Fruit fly (Drosophila melanogaster) whole organism, embryonic: Measurements from ENCODE around the gene CheB38c.

Experiments used
- CG10366 ChIP-seq: fragments of 200-800 bp; sonication (Bioruptor generic); IDR thresholded peaks from 2 replicates; pipeline ENCODE4 v1.3.6; 2022; ENCODE audit warnings: missing biosample characterization, missing genetic modification characterization
- CG11247 ChIP-seq: fragments of 200-800 bp; sonication (Bioruptor generic); IDR thresholded peaks from 2 replicates; pipeline ENCODE4 v1.3.6; 2022; ENCODE audit warnings: missing biosample characterization, missing genetic modification characterization
- CG11456 ChIP-seq: fragments of 200-800 bp; sonication (Bioruptor generic); IDR thresholded peaks from 3 replicates; pipeline ENCODE4 v1.3.6; 2022; ENCODE audit warnings: missing biosample characterization, missing genetic modification characterization
- CG13287 ChIP-seq: fragments of 200-800 bp; sonication (Bioruptor generic); IDR thresholded peaks from 2 replicates; pipeline ENCODE4 v1.3.6; 2022; ENCODE audit warnings: missing biosample characterization, missing genetic modification characterization; ENCODE audit not compliant: partially characterized antibody
- CG14441 ChIP-seq: fragments of 200-800 bp; sonication (Bioruptor generic); IDR thresholded peaks from 2 replicates; pipeline ENCODE4 v1.3.6; 2022; ENCODE audit warnings: missing biosample characterization, missing genetic modification characterization
- CG15479 ChIP-seq: fragments of 200-800 bp; sonication (Bioruptor generic); optimal IDR thresholded peaks from 3 replicates; lab custom pipeline; 2019; ENCODE audit warnings: missing biosample characterization, mild to moderate bottlenecking, missing genetic modification characterization, moderate library complexity
- CG1647 ChIP-seq: fragments of 200-800 bp; sonication (Bioruptor generic); optimal IDR thresholded peaks from 3 replicates; lab custom pipeline; 2016; ENCODE audit warnings: missing biosample characterization, missing genetic modification characterization
- CG16779 ChIP-seq: fragments of 200-800 bp; sonication (Bioruptor generic); IDR thresholded peaks from 2 replicates; pipeline ENCODE4 v1.3.6; 2022; ENCODE audit warnings: missing biosample characterization, missing genetic modification characterization
- CG16813 ChIP-seq: fragments of 200-800 bp; sonication (Bioruptor generic); IDR thresholded peaks from 3 replicates; pipeline ENCODE4 v1.3.6; 2022; ENCODE audit warnings: missing biosample characterization, missing genetic modification characterization; ENCODE audit not compliant: partially characterized antibody
- CG17361 ChIP-seq: fragments of 200-800 bp; sonication (Bioruptor generic); IDR thresholded peaks from 3 replicates; pipeline ENCODE4 v1.3.6; 2022; ENCODE audit warnings: missing biosample characterization, missing genetic modification characterization
- CG17912 ChIP-seq: fragments of 200-800 bp; sonication (Bioruptor generic); optimal IDR thresholded peaks from 2 replicates; lab custom pipeline; 2018; ENCODE audit warnings: missing biosample characterization, mild to moderate bottlenecking, missing genetic modification characterization
- CG18476 ChIP-seq: fragments of 200-800 bp; sonication (Bioruptor generic); optimal IDR thresholded peaks from 2 replicates; lab custom pipeline; 2016; ENCODE audit warnings: missing biosample characterization, mild to moderate bottlenecking, missing genetic modification characterization
- CG2875 ChIP-seq: fragments of 200-800 bp; sonication (Bioruptor generic); optimal IDR thresholded peaks from 2 replicates; lab custom pipeline; 2017; ENCODE audit warnings: missing biosample characterization, mild to moderate bottlenecking, missing genetic modification characterization, missing genetic modification reagents
- CG32532 ChIP-seq: fragments of 200-800 bp; sonication (Bioruptor generic); IDR thresholded peaks from 2 replicates; pipeline ENCODE4 v1.3.6; 2022; ENCODE audit warnings: missing biosample characterization, missing genetic modification characterization
- CG34422 ChIP-seq: fragments of 200-800 bp; sonication (Bioruptor generic); IDR thresholded peaks from 3 replicates; pipeline ENCODE4 v1.3.6; 2022; ENCODE audit warnings: missing biosample characterization, missing genetic modification characterization
- CG3847 ChIP-seq: fragments of 200-800 bp; sonication (Bioruptor generic); IDR thresholded peaks from 2 replicates; pipeline ENCODE4 v1.3.6; 2022; ENCODE audit warnings: missing biosample characterization, missing genetic modification characterization
- CHES-1-like ChIP-seq: fragments of 200-800 bp; sonication (Bioruptor generic); optimal IDR thresholded peaks from 2 replicates; lab custom pipeline; 2016; ENCODE audit warnings: missing biosample characterization, missing genetic modification characterization
- CTCF ChIP-seq: fragments of 200-800 bp; sonication (Bioruptor generic); optimal IDR thresholded peaks from 2 replicates; lab custom pipeline; 2017; ENCODE audit warnings: missing biosample characterization, mild to moderate bottlenecking, missing genetic modification characterization, moderate library complexity
- Dll ChIP-seq: fragments of 200-800 bp; sonication (Bioruptor generic); IDR thresholded peaks from 4 replicates; pipeline ENCODE4 v1.3.6; 2022; ENCODE audit warnings: missing biosample characterization, missing genetic modification characterization; ENCODE audit not compliant: partially characterized antibody
- Ets97D ChIP-seq: fragments of 200-800 bp; sonication (Bioruptor generic); optimal IDR thresholded peaks from 3 replicates; lab custom pipeline; 2016; ENCODE audit warnings: missing biosample characterization, missing genetic modification characterization
- HLH4C ChIP-seq: fragments of 200-800 bp; sonication (Bioruptor generic); IDR thresholded peaks from 3 replicates; pipeline ENCODE4 v1.3.6; 2022; ENCODE audit warnings: missing biosample characterization, missing genetic modification characterization; ENCODE audit not compliant: partially characterized antibody
- HmgD ChIP-seq: fragments of 200-800 bp; sonication (Bioruptor generic); optimal IDR thresholded peaks from 3 replicates; lab custom pipeline; 2016; ENCODE audit warnings: missing biosample characterization, missing genetic modification characterization
- Hr39 ChIP-seq: fragments of >200 bp; optimal IDR thresholded peaks from 2 replicates; lab custom pipeline; 2017
- Meics ChIP-seq: fragments of 200-800 bp; sonication (Bioruptor generic); optimal IDR thresholded peaks from 2 replicates; lab custom pipeline; 2017; ENCODE audit warnings: missing biosample characterization, mild to moderate bottlenecking, missing genetic modification characterization
- NK7.1 ChIP-seq: fragments of 200-800 bp; sonication (Bioruptor generic); optimal IDR thresholded peaks from 3 replicates; lab custom pipeline; 2016; ENCODE audit warnings: missing biosample characterization, missing genetic modification characterization
- PHDP ChIP-seq: fragments of 200-800 bp; sonication (Bioruptor generic); optimal IDR thresholded peaks from 3 replicates; lab custom pipeline; 2018; ENCODE audit warnings: missing biosample characterization, mild to moderate bottlenecking, missing genetic modification characterization, moderate library complexity
- Ravus ChIP-seq: fragments of 200-800 bp; sonication (Bioruptor generic); IDR thresholded peaks from 2 replicates; pipeline ENCODE4 v1.3.6; 2022; ENCODE audit warnings: missing biosample characterization, missing genetic modification characterization
- Rfx ChIP-seq: fragments of 200-800 bp; sonication (Bioruptor generic); IDR thresholded peaks from 2 replicates; pipeline ENCODE4 v1.3.6; 2022; ENCODE audit warnings: missing biosample characterization, missing genetic modification characterization
- Scr ChIP-seq: fragments of 200-800 bp; sonication (Bioruptor generic); IDR thresholded peaks from 2 replicates; pipeline ENCODE4 v1.3.6; 2022; ENCODE audit warnings: missing biosample characterization, missing genetic modification characterization; ENCODE audit not compliant: partially characterized antibody
- Xrp1 ChIP-seq: fragments of 200-800 bp; sonication (Bioruptor generic); IDR thresholded peaks from 2 replicates; pipeline ENCODE4 v1.3.6; 2022; ENCODE audit warnings: missing biosample characterization, missing genetic modification characterization
- ato ChIP-seq: fragments of 200-800 bp; sonication (Bioruptor generic); IDR thresholded peaks from 2 replicates; pipeline ENCODE4 v1.3.6; 2022; ENCODE audit warnings: missing biosample characterization, missing genetic modification characterization; ENCODE audit not compliant: partially characterized antibody
- cas ChIP-seq: fragments of 200-800 bp; sonication (Bioruptor generic); IDR thresholded peaks from 2 replicates; pipeline ENCODE4 v1.3.6; 2022; ENCODE audit warnings: missing biosample characterization, missing genetic modification characterization
- chinmo ChIP-seq: fragments of 200-800 bp; sonication (Bioruptor generic); IDR thresholded peaks from 4 replicates; pipeline ENCODE4 v1.3.6; 2022; ENCODE audit warnings: missing biosample characterization, missing genetic modification characterization; ENCODE audit not compliant: partially characterized antibody
- chm ChIP-seq: fragments of 200-800 bp; sonication (Bioruptor generic); IDR thresholded peaks from 2 replicates; pipeline ENCODE4 v1.3.6; 2022; ENCODE audit warnings: missing biosample characterization, missing genetic modification characterization
- grn ChIP-seq: fragments of 200-800 bp; sonication (Bioruptor generic); optimal IDR thresholded peaks from 3 replicates; lab custom pipeline; 2017; ENCODE audit warnings: missing biosample characterization, missing genetic modification characterization
- lab ChIP-seq: fragments of 200-800 bp; sonication (Bioruptor generic); optimal IDR thresholded peaks from 3 replicates; lab custom pipeline; 2017; ENCODE audit warnings: missing biosample characterization, missing genetic modification characterization, mild to moderate bottlenecking, moderate library complexity, missing genetic modification reagents
- maf-S ChIP-seq: fragments of 200-800 bp; sonication (Bioruptor generic); optimal IDR thresholded peaks from 2 replicates; lab custom pipeline; 2016; ENCODE audit warnings: missing biosample characterization, missing genetic modification characterization
- nom ChIP-seq: fragments of 200-800 bp; sonication (Bioruptor generic); optimal IDR thresholded peaks from 2 replicates; lab custom pipeline; 2017; ENCODE audit warnings: missing biosample characterization, missing genetic modification characterization, mild to moderate bottlenecking, moderate library complexity, missing genetic modification reagents
- onecut ChIP-seq: fragments of 200-800 bp; sonication (Bioruptor generic); IDR thresholded peaks from 2 replicates; pipeline ENCODE4 v1.3.6; 2022; ENCODE audit warnings: missing biosample characterization, missing genetic modification characterization
- schlank ChIP-seq: fragments of 200-800 bp; sonication (Bioruptor generic); optimal IDR thresholded peaks from 2 replicates; lab custom pipeline; 2018; ENCODE audit warnings: missing biosample characterization, mild to moderate bottlenecking, missing genetic modification characterization
- sd ChIP-seq: fragments of 200-800 bp; sonication (Bioruptor generic); optimal IDR thresholded peaks from 3 replicates; lab custom pipeline; 2018; ENCODE audit warnings: missing biosample characterization, mild to moderate bottlenecking, missing genetic modification characterization, moderate library complexity
- slp2 ChIP-seq: fragments of 200-800 bp; sonication (Bioruptor generic); optimal IDR thresholded peaks from 2 replicates; lab custom pipeline; 2016; ENCODE audit warnings: missing biosample characterization, missing genetic modification characterization
- sqz ChIP-seq: fragments of 200-800 bp; sonication (Bioruptor generic); optimal IDR thresholded peaks from 3 replicates; lab custom pipeline; 2018; ENCODE audit warnings: missing biosample characterization, mild to moderate bottlenecking, missing genetic modification characterization
- sr ChIP-seq: fragments of 200-800 bp; sonication (Bioruptor generic); IDR thresholded peaks from 3 replicates; pipeline ENCODE4 v1.3.6; 2022; ENCODE audit warnings: missing biosample characterization, missing genetic modification characterization
- stc ChIP-seq: fragments of 200-800 bp; sonication (Bioruptor generic); IDR thresholded peaks from 2 replicates; pipeline ENCODE4 v1.3.6; 2022; ENCODE audit warnings: missing biosample characterization, missing genetic modification characterization
- tna ChIP-seq: fragments of 200-800 bp; sonication (Bioruptor generic); IDR thresholded peaks from 2 replicates; pipeline ENCODE4 v1.3.6; 2022; ENCODE audit warnings: missing biosample characterization, missing genetic modification characterization; ENCODE audit not compliant: partially characterized antibody
- trh ChIP-seq: fragments of 200-800 bp; sonication (Bioruptor generic); optimal IDR thresholded peaks from 2 replicates; lab custom pipeline; 2016; ENCODE audit warnings: missing biosample characterization, missing genetic modification characterization
- tup ChIP-seq: fragments of 200-800 bp; sonication (Bioruptor generic); optimal IDR thresholded peaks from 2 replicates; lab custom pipeline; 2016; ENCODE audit warnings: missing biosample characterization, mild to moderate bottlenecking, missing genetic modification characterization, moderate library complexity
- vvl ChIP-seq: fragments of 200-800 bp; sonication (Bioruptor generic); IDR thresholded peaks from 2 replicates; pipeline ENCODE4 v1.3.6; 2022; ENCODE audit warnings: missing biosample characterization, missing genetic modification characterization
- zfh1 ChIP-seq: fragments of 200-800 bp; sonication (Bioruptor generic); IDR thresholded peaks from 3 replicates; pipeline ENCODE4 v1.3.6; 2022; ENCODE audit warnings: missing biosample characterization, missing genetic modification characterization
- zfh2 ChIP-seq: fragments of 200-800 bp; sonication (Bioruptor generic); optimal IDR thresholded peaks from 2 replicates; lab custom pipeline; 2016; ENCODE audit warnings: missing biosample characterization, missing genetic modification characterization

The CheB38c gene

dm6 chr2L:20770242-20770769, 50.4 kb downstream of the CheB38c start, which contains the start of gene cad (continued):
- TF ChIP-seq CG16779 (GFP tag; lab: Robert Waterston, UW) (no peak), Xrp1 (GFP tag; lab: Robert Waterston, UW) (peak; percentile 35; the same call in 1 of the 2 replicates), tna (GFP tag; lab: Robert Waterston, UW) (0 out of 2 replicates have a peak, but pooled peaks have one; percentile 27), schlank (tag; lab: Kevin White, UChicago) (no peak), CG13287 (GFP tag; lab: Robert Waterston, UW) (peak; percentile 27; the same call in 1 of the 2 replicates), PHDP (peak; percentile 3), CG10366 (GFP tag; lab: Robert Waterston, UW) (peak; percentile 36; the same call in 1 of the 2 replicates), Scr (GFP tag; lab: Robert Waterston, UW) (peak; percentile 41; the same call in 1 of the 2 replicates), zfh1 (0 out of 3 replicates have a peak, but pooled peaks have one; percentile 24), vvl (GFP tag; lab: Robert Waterston, UW) (peak; percentile 75), CG18476 (no peak), lab (GFP tag; lab: Kevin White, UChicago) (peak; percentile 61), NK7.1 (GFP tag; lab: Kevin White, UChicago) (no peak), grn (peak; percentile 97), HmgD (peak; percentile 35), CG32532 (GFP tag; lab: Robert Waterston, UW) (peak; percentile 52; the same call in 1 of the 2 replicates), chm (peak; percentile 59), sqz (GFP tag; lab: Kevin White, UChicago) (peak; percentile 94), CG11456 (GFP tag; lab: Robert Waterston, UW) (no peak), CG14441 (GFP tag; lab: Robert Waterston, UW) (peak; percentile 61; the same call in 1 of the 2 replicates), Dll (GFP tag; lab: Robert Waterston, UW) (no peak), CG17361 (no peak), sr (GFP tag; lab: Robert Waterston, UW) (peak; percentile 55; the same call in 1 of the 3 replicates), CG17912 (GFP tag; lab: Kevin White, UChicago) (peak; percentile 44), Rfx (peak; percentile 60), CG34422 (no peak), nom (GFP tag; lab: Kevin White, UChicago) (no peak), CG2875 (GFP tag; lab: Kevin White, UChicago) (no peak), cas (no peak), CHES-1-like (GFP tag; lab: Kevin White, UChicago) (peak; percentile 7), zfh2 (GFP tag; lab: Kevin White, UChicago) (no peak), Meics (peak; percentile 39), CG11247 (GFP tag; lab: Robert Waterston, UW) (no peak), maf-S (GFP tag; lab: Kevin White, UChicago) (no peak), chinmo (GFP tag; lab: Robert Waterston, UW) (peak; percentile 78; the same call in 2 of the 4 replicates), CG15479 (GFP tag; lab: Kevin White, UChicago) (peak; percentile 30), CTCF (GFP tag; lab: Kevin White, UChicago) (no peak), sd (peak; percentile 59), CG1647 (GFP tag; lab: Kevin White, UChicago) (no peak), stc (GFP tag; lab: Robert Waterston, UW) (peak; percentile 58), Ravus (no peak), CG3847 (GFP tag; lab: Robert Waterston, UW) (peak; percentile 41; the same call in 1 of the 2 replicates), HLH4C (GFP tag; lab: Robert Waterston, UW) (0 out of 3 replicates have a peak, but pooled peaks have one; percentile 32), onecut (GFP tag; lab: Robert Waterston, UW) (no peak), trh (GFP tag; lab: Kevin White, UChicago) (no peak), slp2 (GFP tag; lab: Kevin White, UChicago) (no peak), Ets97D (GFP tag; lab: Kevin White, UChicago) (peak; percentile 92), CG16813 (GFP tag; lab: Robert Waterston, UW) (no peak), tup (GFP tag; lab: Kevin White, UChicago) (no peak), Hr39 (lab: Kevin White, UChicago) (no peak), ato (peak; percentile 42; the same call in 1 of the 2 replicates)
